Worm (Caenorhabditis elegans) whole organism, L1 larva: ENCODE measurements around the gene fah-1.
A peak's percentile ranks its signal among the peaks of the same experiment; 100 is the strongest.

ENCODE experiments used
- C16A3.4 ChIP-seq: fragments of 150-350 bp; optimal IDR thresholded peaks from 2 replicates; lab custom pipeline; 2014; ENCODE audit warnings: missing biosample characterization, missing genetic modification characterization
- F16B12.6 ChIP-seq: fragments of 150-350 bp; optimal IDR thresholded peaks from 2 replicates; lab custom pipeline; 2014; ENCODE audit warnings: missing biosample characterization, missing genetic modification characterization
- aha-1 ChIP-seq: fragments of 150-350 bp; optimal IDR thresholded peaks from 2 replicates; lab custom pipeline; 2014; ENCODE audit warnings: missing biosample characterization, missing genetic modification characterization
- aly-2 ChIP-seq: fragments of 150-350 bp; optimal IDR thresholded peaks from 2 replicates; lab custom pipeline; 2014; ENCODE audit warnings: missing biosample characterization, missing genetic modification characterization
- ama-1 ChIP-seq: fragments of 150-350 bp; optimal IDR thresholded peaks from 2 replicates; lab custom pipeline; 2014
- blmp-1 ChIP-seq: fragments of 150-350 bp; optimal IDR thresholded peaks from 2 replicates; lab custom pipeline; 2014; ENCODE audit warnings: missing biosample characterization, missing genetic modification characterization
- ceh-63 ChIP-seq: fragments of 200-800 bp; sonication (Bioruptor generic); optimal IDR thresholded peaks from 2 replicates; lab custom pipeline; 2018; ENCODE audit warnings: mild to moderate bottlenecking, missing genetic modification characterization, missing compliant biosample characterization
- ceh-82 ChIP-seq, 3 experiments: fragments of 150-350 bp in 1 of 3; sonication (generic microtip) in 2 of 3; optimal IDR thresholded peaks; 2 replicates each; lab custom pipeline; 2014 to 2017; ENCODE audit warnings: missing biosample characterization in 3 of 3, missing genetic modification characterization in 3 of 3
- ceh-88 ChIP-seq: fragments of 200-800 bp; sonication (Bioruptor generic); IDR thresholded peaks from 2 replicates; pipeline ENCODE4 v1.3.6; 2022; ENCODE audit warnings: missing genetic modification characterization, missing compliant biosample characterization
- dpl-1 ChIP-seq, 3 experiments: fragments of 150-350 bp in 2 of 3; sonication (generic microtip) in 1 of 3; optimal IDR thresholded peaks; 2 replicates each; lab custom pipeline; 2014 to 2017; ENCODE audit warnings: missing biosample characterization in 3 of 3, missing genetic modification characterization in 3 of 3, missing genetic modification reagents in 3 of 3
- dsc-1 ChIP-seq: sonication (generic microtip); optimal IDR thresholded peaks from 2 replicates; lab custom pipeline; 2016; ENCODE audit warnings: mild to moderate bottlenecking, missing genetic modification characterization, missing compliant biosample characterization
- efl-1 ChIP-seq, 4 experiments: fragments of 150-350 bp; optimal IDR thresholded peaks in 3 of 4; peaks in 1 of 4; 1 replicate in 1 of 4; 2 replicates in 3 of 4; lab custom pipeline; 2014; ENCODE audit warnings: missing biosample characterization in 2 of 4, missing genetic modification characterization in 2 of 4, missing genetic modification reagents in 2 of 4
- efl-3 ChIP-seq: fragments of 200-800 bp; sonication (Bioruptor generic); optimal IDR thresholded peaks from 2 replicates; lab custom pipeline; 2018; ENCODE audit warnings: mild to moderate bottlenecking, missing genetic modification characterization, missing compliant biosample characterization
- egl-27 ChIP-seq, 2 experiments: fragments of 150-350 bp in 1 of 2; sonication (generic microtip); optimal IDR thresholded peaks; 3 replicates each; lab custom pipeline; 2017 to 2018; ENCODE audit warnings: missing biosample characterization in 2 of 2, missing genetic modification characterization in 2 of 2, missing genetic modification reagents in 2 of 2
- elt-2 ChIP-seq: sonication (generic microtip); optimal IDR thresholded peaks from 2 replicates; lab custom pipeline; 2016; ENCODE audit warnings: missing genetic modification characterization, mild to moderate bottlenecking, inconsistent platforms, missing compliant biosample characterization, missing genetic modification reagents
- fkh-4 ChIP-seq: sonication (generic microtip); optimal IDR thresholded peaks from 2 replicates; lab custom pipeline; 2016; ENCODE audit warnings: missing compliant biosample characterization, missing genetic modification characterization, borderline replicate concordance
- fos-1 ChIP-seq: fragments of 150-350 bp; optimal IDR thresholded peaks from 2 replicates; lab custom pipeline; 2014; ENCODE audit warnings: missing biosample characterization, missing genetic modification characterization
- grh-1 ChIP-seq: fragments of 200-800 bp; sonication (Bioruptor generic); IDR thresholded peaks from 2 replicates; pipeline ENCODE4 v1.3.6; 2022; ENCODE audit warnings: missing genetic modification reagents, missing genetic modification characterization, missing compliant biosample characterization
- hlh-4 ChIP-seq: sonication (generic microtip); optimal IDR thresholded peaks from 2 replicates; lab custom pipeline; 2016; ENCODE audit warnings: mild to moderate bottlenecking, missing genetic modification characterization, missing compliant biosample characterization
- irx-1 ChIP-seq: sonication (generic microtip); optimal IDR thresholded peaks from 2 replicates; lab custom pipeline; 2016; ENCODE audit warnings: missing genetic modification characterization, missing compliant biosample characterization
- lin-13 ChIP-seq: fragments of 150-350 bp; optimal IDR thresholded peaks from 2 replicates; lab custom pipeline; 2014; ENCODE audit warnings: missing biosample characterization, missing genetic modification reagents, missing genetic modification characterization
- lin-14 ChIP-seq: fragments of 200-800 bp; sonication (Bioruptor generic); optimal IDR thresholded peaks from 2 replicates; lab custom pipeline; 2018; ENCODE audit warnings: mild to moderate bottlenecking, missing genetic modification characterization, moderate library complexity, missing compliant biosample characterization
- lsy-2 ChIP-seq, 2 experiments: fragments of 150-350 bp; optimal IDR thresholded peaks; 2 replicates each; lab custom pipeline; 2014; ENCODE audit warnings: missing biosample characterization in 2 of 2, missing genetic modification characterization in 2 of 2
- mef-2 ChIP-seq: fragments of 150-350 bp; optimal IDR thresholded peaks from 2 replicates; lab custom pipeline; 2014; ENCODE audit warnings: missing biosample characterization, missing genetic modification characterization
- mep-1 ChIP-seq: fragments of 150-350 bp; optimal IDR thresholded peaks from 2 replicates; lab custom pipeline; 2014; ENCODE audit warnings: missing biosample characterization, missing genetic modification characterization
- nhr-237 ChIP-seq: fragments of 150-350 bp; optimal IDR thresholded peaks from 2 replicates; lab custom pipeline; 2014; ENCODE audit warnings: missing biosample characterization, missing genetic modification characterization
- nhr-28 ChIP-seq: fragments of 150-350 bp; optimal IDR thresholded peaks from 2 replicates; lab custom pipeline; 2014; ENCODE audit warnings: missing biosample characterization, missing genetic modification characterization
- nhr-47 ChIP-seq: sonication (generic microtip); optimal IDR thresholded peaks from 2 replicates; lab custom pipeline; 2016; ENCODE audit warnings: mild to moderate bottlenecking, missing genetic modification characterization, moderate library complexity, missing compliant biosample characterization
- nhr-76 ChIP-seq: sonication (generic microtip); optimal IDR thresholded peaks from 2 replicates; lab custom pipeline; 2017; ENCODE audit warnings: missing biosample characterization, missing genetic modification characterization
- nhr-84 ChIP-seq: sonication (generic microtip); optimal IDR thresholded peaks from 2 replicates; lab custom pipeline; 2017; ENCODE audit warnings: missing biosample characterization, missing genetic modification characterization
- nhr-90 ChIP-seq: sonication (generic microtip); optimal IDR thresholded peaks from 2 replicates; lab custom pipeline; 2016; ENCODE audit warnings: mild to moderate bottlenecking, missing genetic modification characterization, missing compliant biosample characterization; ENCODE audit not compliant: poor library complexity
- pag-3 ChIP-seq: sonication (generic microtip); optimal IDR thresholded peaks from 2 replicates; lab custom pipeline; 2017; ENCODE audit warnings: missing genetic modification characterization, mild to moderate bottlenecking, missing compliant biosample characterization, antibody characterized with exemption, borderline replicate concordance; ENCODE audit not compliant: insufficient read depth
- skn-1 ChIP-seq: fragments of 150-350 bp; optimal IDR thresholded peaks from 2 replicates; lab custom pipeline; 2014; ENCODE audit warnings: missing biosample characterization, missing genetic modification characterization
- snpc-4 ChIP-seq: fragments of 150-350 bp; optimal IDR thresholded peaks from 2 replicates; lab custom pipeline; 2014; ENCODE audit warnings: missing biosample characterization, missing genetic modification characterization
- snu-23 ChIP-seq: sonication (generic microtip); optimal IDR thresholded peaks from 2 replicates; lab custom pipeline; 2016; ENCODE audit warnings: missing genetic modification characterization, missing compliant biosample characterization
- sptf-1 ChIP-seq: fragments of 150-350 bp; optimal IDR thresholded peaks from 2 replicates; lab custom pipeline; 2014; ENCODE audit warnings: missing biosample characterization, missing genetic modification characterization
- sup-37 ChIP-seq: fragments of 200-800 bp; sonication (Bioruptor generic); optimal IDR thresholded peaks from 2 replicates; lab custom pipeline; 2018; ENCODE audit warnings: mild to moderate bottlenecking, missing genetic modification characterization, missing compliant biosample characterization
- swsn-7 ChIP-seq: sonication (generic microtip); optimal IDR thresholded peaks from 2 replicates; lab custom pipeline; 2016; ENCODE audit warnings: missing genetic modification characterization, missing compliant biosample characterization
- tbx-2 ChIP-seq: sonication (generic microtip); optimal IDR thresholded peaks from 2 replicates; lab custom pipeline; 2016; ENCODE audit warnings: missing genetic modification characterization, missing compliant biosample characterization
- unc-86 ChIP-seq: sonication (generic microtip); optimal IDR thresholded peaks from 2 replicates; lab custom pipeline; 2016; ENCODE audit warnings: missing genetic modification characterization, missing compliant biosample characterization
- zip-4 ChIP-seq: fragments of 200-800 bp; sonication (Bioruptor generic); optimal IDR thresholded peaks from 2 replicates; lab custom pipeline; 2018; ENCODE audit warnings: mild to moderate bottlenecking, missing genetic modification characterization, moderate library complexity, missing compliant biosample characterization
- ztf-4 ChIP-seq: fragments of 150-350 bp; optimal IDR thresholded peaks from 2 replicates; lab custom pipeline; 2014; ENCODE audit warnings: missing biosample characterization, missing genetic modification characterization

Gene fah-1

ce11 chrX:6410177-6410765 is 38.4 kb downstream of the fah-1 start, which contains the start of gene mup-2 (continued):
- TF ChIP-seq nhr-237: no peak
- TF ChIP-seq grh-1: no peak
- TF ChIP-seq dpl-1 (GFP tag; optimal IDR thresholded peaks at IDR 0.05; lab: Kevin White, UChicago): no peak
- TF ChIP-seq efl-1 (optimal IDR thresholded peaks at IDR 0.05; lab: Kevin White, UChicago): peak in 1 of 2 experiments; percentile 21
- peak in 1 of 2 experiments; percentile 0 for TF ChIP-seq efl-1 (GFP tag; optimal IDR thresholded peaks at IDR 0.05 in 1 of 2; lab: Kevin White, UChicago)
- no peak for TF ChIP-seq skn-1 (tag; lab: Kevin White, UChicago)
- no peak for TF ChIP-seq aha-1
- TF ChIP-seq snpc-4 (tag; lab: Kevin White, UChicago): no peak
- TF ChIP-seq mef-2 (tag; lab: Kevin White, UChicago): no peak
- no peak for TF ChIP-seq elt-2 (tag; lab: Kevin White, UChicago)
- no peak for TF ChIP-seq sptf-1 (tag; lab: Kevin White, UChicago)
- no peak for TF ChIP-seq nhr-28 (tag; lab: Kevin White, UChicago)
- no peak for TF ChIP-seq blmp-1 (tag; lab: Kevin White, UChicago)
- no peak for TF ChIP-seq mep-1 (tag; lab: Kevin White, UChicago)
- TF ChIP-seq zip-4 (GFP tag; lab: Kevin White, UChicago): no peak
- TF ChIP-seq ceh-88 (GFP tag; lab: Robert Waterston, UW): no peak
- TF ChIP-seq unc-86: no peak
- TF ChIP-seq lin-13: no peak
- TF ChIP-seq nhr-84 (tag; lab: Kevin White, UChicago): no peak
- peak; percentile 18 for TF ChIP-seq nhr-47
- peak; percentile 7 for TF ChIP-seq irx-1
- TF ChIP-seq, all 84 proteins: peak for 23

- no peak for TF ChIP-seq ceh-82 (tag; optimal IDR thresholded peaks at IDR 0.05; lab: Kevin White, UChicago)
- TF ChIP-seq snu-23 (GFP tag; lab: Kevin White, UChicago): no peak
- TF ChIP-seq mep-1 (tag; lab: Kevin White, UChicago): no peak
- TF ChIP-seq aly-2 (tag; lab: Kevin White, UChicago): no peak
- TF ChIP-seq C16A3.4 (tag; lab: Kevin White, UChicago): no peak
- TF ChIP-seq lin-14 (GFP tag; lab: Kevin White, UChicago): no peak
- no peak for TF ChIP-seq hlh-4 (tag; lab: Kevin White, UChicago)
- no peak for TF ChIP-seq lin-13
- no peak for TF ChIP-seq ztf-4 (tag; lab: Kevin White, UChicago)
- no peak for TF ChIP-seq ceh-63
- no peak for TF ChIP-seq aha-1
- no peak for TF ChIP-seq ama-1 (lab: Kevin White, UChicago)
These were observed 40.0 kb downstream of the fah-1 start for ce11 chrX:6408713-6409112.

- no peak for TF ChIP-seq swsn-7 (tag; lab: Kevin White, UChicago)
- peak; percentile 30 for TF ChIP-seq lin-14 (GFP tag; lab: Kevin White, UChicago)
- TF ChIP-seq elt-2 (tag; lab: Kevin White, UChicago): peak; percentile 82
These were observed 40.4 kb downstream of the fah-1 start for ce11 chrX:6408286-6408685.

- no peak for TF ChIP-seq efl-1 (optimal IDR thresholded peaks at IDR 0.05; lab: Kevin White, UChicago)
- peak in 1 of 2 experiments; percentile 70 for TF ChIP-seq efl-1 (GFP tag; optimal IDR thresholded peaks at IDR 0.05 in 1 of 2; lab: Kevin White, UChicago)
- TF ChIP-seq dsc-1 (tag; lab: Kevin White, UChicago): peak; percentile 81
- TF ChIP-seq efl-3 (GFP tag; lab: Kevin White, UChicago): no peak
- peak; percentile 65 for TF ChIP-seq fkh-4 (tag; lab: Kevin White, UChicago)
These were observed 40.9 kb downstream of the fah-1 start for ce11 chrX:6407805-6408204.

- TF ChIP-seq nhr-90 (no peak), egl-27 (tag; optimal IDR thresholded peaks at IDR 0.05; lab: Kevin White, UChicago) (no peak), tbx-2 (tag; lab: Kevin White, UChicago) (no peak), fos-1 (no peak), nhr-76 (no peak), pag-3 (tag; lab: Kevin White, UChicago) (no peak), sptf-1 (tag; lab: Kevin White, UChicago) (no peak), aly-2 (tag; lab: Kevin White, UChicago) (no peak), sup-37 (no peak), nhr-237 (no peak), snu-23 (GFP tag; lab: Kevin White, UChicago) (no peak), aha-1 (no peak), F16B12.6 (tag; lab: Kevin White, UChicago) (no peak), lsy-2 (tag; optimal IDR thresholded peaks at IDR 0.05; lab: Kevin White, UChicago) (no peak)
These were observed 42.8 kb downstream of the fah-1 start for ce11 chrX:6405905-6406304.
